Worm (Caenorhabditis elegans): Measurements from ENCODE around the gene B0252.1.

Gene B0252.1

ce11 chrII:6927603-6928002, 8.1 kb downstream of the B0252.1 start, which contains the start of gene F22D3.4:
Gene F22D3.4, minus strand, starts transcription at chrII:6927603.
- no peak for TF ChIP-seq unc-62 (GFP tag; optimal IDR thresholded peaks at IDR 0.05)

- TF ChIP-seq unc-62 (GFP tag; optimal IDR thresholded peaks at IDR 0.05), result no peak
Observed at ce11 chrII:6928416-6928815, 8.9 kb downstream of the B0252.1 start, which contains the start of gene flcn-1. Gene flcn-1, plus strand, starts transcription at chrII:6928763.

- no peak for TF ChIP-seq unc-62 (GFP tag; optimal IDR thresholded peaks at IDR 0.05)
Observed at ce11 chrII:6930072-6930471, 10.6 kb downstream of the B0252.1 start.

DNA sequence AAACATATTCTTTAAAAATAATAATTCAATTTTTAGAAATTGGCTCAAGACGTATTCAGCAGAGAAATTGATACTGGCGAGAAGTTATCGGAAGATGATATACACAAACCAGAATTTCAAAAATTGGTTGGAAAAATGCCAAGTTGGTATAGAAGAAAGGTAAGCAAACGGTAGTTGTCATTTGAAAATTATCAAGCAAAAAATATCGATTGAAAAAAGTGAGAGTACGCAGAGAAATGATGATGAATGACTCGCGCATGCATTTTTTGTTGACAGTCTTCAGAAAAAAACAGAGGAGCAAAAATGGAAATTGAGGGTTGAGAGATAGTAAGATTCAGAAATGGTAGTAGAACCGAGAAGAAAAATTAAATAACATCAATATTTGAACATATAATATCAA, 13.5 kb downstream of the B0252.1 start:
- no peak for TF ChIP-seq unc-62 (GFP tag; optimal IDR thresholded peaks at IDR 0.05)

DNA sequence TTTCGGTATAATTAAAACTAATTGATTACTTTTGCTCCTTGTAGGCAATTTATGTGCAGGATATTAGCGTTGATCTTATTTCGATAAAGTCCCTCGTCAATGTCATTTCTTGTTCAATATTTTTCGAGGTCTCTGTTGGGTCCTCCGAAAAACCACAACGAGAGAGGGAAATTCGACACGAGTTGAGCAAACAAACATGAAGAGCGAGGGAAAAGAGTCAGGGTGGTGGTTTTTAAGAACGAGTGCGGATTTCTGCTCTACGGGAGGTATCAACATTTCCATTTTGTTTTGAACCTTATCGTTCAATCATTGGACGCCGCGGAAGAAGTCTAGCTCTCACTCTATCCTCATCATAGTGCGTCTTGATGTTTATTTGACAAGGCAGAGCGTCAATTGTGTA, 15.2 kb downstream of the B0252.1 start:
- TF ChIP-seq unc-62 (GFP tag; optimal IDR thresholded peaks at IDR 0.05), result no peak

DNA sequence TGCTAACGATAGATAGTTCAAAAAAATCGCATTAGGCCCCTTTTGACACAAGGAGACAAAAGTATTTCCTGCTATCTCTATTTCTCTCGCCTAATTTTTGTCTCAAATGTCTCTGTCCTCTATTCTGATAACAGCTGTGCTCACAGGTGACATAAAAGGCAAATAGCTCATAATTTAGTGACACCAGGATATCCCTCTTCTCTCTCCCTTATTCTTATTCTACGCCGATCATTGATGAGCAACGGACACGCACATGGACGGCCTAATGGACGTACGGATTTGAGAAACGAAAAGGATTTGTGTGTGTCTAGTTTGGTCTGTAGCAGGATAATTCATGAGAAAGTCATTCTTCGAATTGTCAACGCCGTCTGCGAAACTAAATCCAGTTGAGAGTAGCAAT, 16.5 kb downstream of the B0252.1 start:
- no peak for TF ChIP-seq unc-62 (GFP tag; optimal IDR thresholded peaks at IDR 0.05)

DNA sequence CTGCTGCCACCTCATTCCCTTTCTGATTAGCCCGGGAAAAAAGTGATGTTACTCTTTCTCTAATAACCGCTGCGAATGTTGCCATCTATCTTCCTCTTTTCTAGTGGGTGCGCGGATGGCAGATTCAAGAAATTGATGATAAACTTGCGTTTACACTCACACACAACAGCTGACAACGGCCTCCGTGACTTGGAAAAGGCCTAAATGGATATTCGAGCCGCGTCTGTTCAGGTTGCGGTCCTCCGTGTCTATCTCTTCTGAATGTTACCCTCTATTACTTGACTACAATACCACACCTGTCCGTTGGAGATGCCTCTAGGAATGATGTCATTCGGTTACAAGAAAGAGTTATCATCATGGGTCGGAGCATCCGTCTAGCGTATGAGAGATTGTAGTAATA, 17.0 kb downstream of the B0252.1 start:
- no peak for TF ChIP-seq unc-62 (GFP tag; optimal IDR thresholded peaks at IDR 0.05)

DNA sequence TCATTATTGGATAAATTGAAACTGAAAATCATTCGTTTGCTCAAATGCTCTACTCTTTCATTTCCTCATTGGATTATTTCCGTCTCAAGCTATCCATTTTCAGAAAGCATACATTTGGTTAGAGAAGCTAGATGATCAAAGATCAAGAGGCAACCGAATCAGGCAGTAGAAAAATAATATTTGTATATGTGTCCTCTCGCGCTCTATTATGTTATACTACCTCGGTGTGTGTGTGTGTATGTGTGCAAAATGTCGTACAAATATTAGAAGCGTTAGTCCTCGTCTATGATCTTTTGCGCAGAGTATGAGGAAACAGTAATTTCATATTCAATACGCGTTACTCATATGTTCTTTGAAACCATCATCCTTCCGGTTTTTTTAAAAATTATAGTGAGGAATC, 17.6 kb downstream of the B0252.1 start:
- TF ChIP-seq unc-62 (GFP tag; optimal IDR thresholded peaks at IDR 0.05), result no peak

DNA sequence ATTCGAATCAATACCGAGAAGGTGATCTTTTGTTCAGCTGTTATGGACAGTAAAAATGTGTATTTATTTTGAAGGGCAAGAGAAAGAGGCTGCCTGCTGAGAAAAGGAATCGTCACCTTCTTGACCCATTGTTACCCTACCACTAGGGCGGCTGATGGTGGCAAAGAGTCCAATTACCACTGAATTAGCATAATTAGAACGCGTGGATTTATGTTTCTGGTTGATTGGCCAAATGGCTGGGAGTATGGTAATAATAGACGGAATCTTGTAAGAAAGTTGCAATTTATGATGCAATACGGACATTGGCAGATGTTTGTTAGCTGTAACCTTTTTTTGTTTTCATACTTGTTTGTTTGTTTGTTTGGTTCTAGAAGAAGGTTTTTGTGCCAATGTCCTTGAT, 20.4 kb downstream of the B0252.1 start:
- no peak for TF ChIP-seq unc-62 (GFP tag; optimal IDR thresholded peaks at IDR 0.05)

ce11 chrII:6940726-6941230, 21.3 kb downstream of the B0252.1 start:
- TF ChIP-seq unc-62 (GFP tag; optimal IDR thresholded peaks at IDR 0.05), result no peak

DNA sequence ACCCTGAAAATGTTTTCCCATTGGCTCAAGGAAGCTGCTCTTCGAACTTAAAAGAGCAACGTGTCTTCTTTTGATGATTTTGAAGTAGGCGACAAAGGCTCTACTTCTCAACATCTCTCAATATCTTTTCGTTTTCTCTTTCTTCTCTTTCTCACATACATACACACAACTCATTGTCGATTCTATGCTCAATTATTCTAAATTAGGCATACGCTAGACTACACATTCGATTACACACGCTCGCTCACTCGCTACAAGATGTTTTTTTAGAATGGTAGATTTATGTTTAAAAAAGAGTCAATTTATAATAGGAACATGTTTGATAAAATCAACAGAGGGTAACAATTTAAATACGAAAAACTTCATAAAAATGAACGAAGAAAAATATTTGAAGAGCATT, 22.0 kb downstream of the B0252.1 start:
- no peak for TF ChIP-seq unc-62 (GFP tag; optimal IDR thresholded peaks at IDR 0.05)

DNA sequence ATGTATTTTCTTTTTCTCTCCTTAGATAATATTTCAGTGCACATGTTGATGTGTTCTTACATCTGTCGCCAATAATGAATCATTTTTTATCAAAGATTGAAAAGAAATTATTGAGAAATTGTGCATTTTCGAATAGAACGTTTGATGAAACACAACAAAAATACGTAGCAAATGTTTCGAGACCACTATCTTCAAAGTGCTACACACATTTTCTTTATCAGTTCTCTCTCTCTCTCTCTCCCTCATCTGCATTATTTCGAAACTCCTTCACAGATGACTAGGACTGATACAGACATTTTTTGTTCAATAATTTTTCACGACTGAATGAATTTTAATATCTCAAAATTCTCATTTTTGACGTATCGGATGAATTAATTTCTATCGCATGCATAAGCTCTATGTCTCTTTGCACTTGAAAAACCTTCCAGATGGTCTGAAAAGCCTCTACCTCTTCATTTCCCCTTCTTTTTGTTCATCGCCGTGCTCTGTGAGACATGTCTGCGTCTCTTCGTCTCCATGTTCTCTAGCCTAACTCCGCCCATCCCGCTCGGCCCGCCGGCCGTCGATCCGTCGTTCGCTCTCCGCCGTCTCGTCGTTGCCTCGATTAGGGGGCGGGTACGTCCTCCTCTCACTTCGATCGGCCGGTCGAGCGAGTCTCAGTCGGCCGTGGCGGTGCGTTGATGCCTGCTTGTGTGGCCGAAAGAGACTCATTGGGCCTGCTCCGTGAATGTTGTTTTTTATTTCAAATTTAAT, 24.0 kb downstream of the B0252.1 start:
- TF ChIP-seq unc-62 (GFP tag; optimal IDR thresholded peaks at IDR 0.05), result no peak

DNA sequence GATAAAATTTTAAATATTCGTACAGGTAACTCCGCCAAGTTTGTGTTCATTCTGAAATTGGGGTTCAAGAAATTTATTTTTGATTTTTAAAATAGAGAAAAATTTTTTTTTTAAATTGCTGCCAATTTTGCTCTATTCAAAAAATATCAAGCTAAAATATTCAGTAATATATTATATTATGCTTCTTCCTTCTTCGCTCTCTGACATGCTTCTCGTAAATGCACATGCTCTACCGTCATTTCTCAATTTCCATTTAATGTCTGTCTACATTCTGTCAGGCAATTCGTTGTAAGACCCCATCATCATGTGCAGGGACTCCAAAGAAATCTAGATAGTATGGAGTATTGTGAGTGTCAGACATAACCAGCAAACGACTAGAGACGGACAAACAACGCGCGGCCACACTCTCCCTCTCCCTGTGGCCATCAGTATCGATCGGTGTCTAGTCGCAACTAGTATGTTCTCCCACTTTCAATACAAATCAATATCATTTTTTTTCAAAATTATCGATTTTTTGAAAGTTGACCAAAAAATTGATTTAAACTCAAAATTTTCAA, 31.8 kb downstream of the B0252.1 start, which contains the start of the genes malt-1 and ceh-38:
TSS of gene malt-1 (minus strand) at position 51 of the 557 bp plus-strand sequence.
TSS of gene ceh-38 (plus strand) at position 277 of the 557 bp plus-strand sequence.
- no peak for TF ChIP-seq unc-62 (GFP tag; optimal IDR thresholded peaks at IDR 0.05)

ce11 chrII:6955084-6955697, 35.7 kb downstream of the B0252.1 start:
- TF ChIP-seq unc-62 (GFP tag; optimal IDR thresholded peaks at IDR 0.05), result no peak

DNA sequence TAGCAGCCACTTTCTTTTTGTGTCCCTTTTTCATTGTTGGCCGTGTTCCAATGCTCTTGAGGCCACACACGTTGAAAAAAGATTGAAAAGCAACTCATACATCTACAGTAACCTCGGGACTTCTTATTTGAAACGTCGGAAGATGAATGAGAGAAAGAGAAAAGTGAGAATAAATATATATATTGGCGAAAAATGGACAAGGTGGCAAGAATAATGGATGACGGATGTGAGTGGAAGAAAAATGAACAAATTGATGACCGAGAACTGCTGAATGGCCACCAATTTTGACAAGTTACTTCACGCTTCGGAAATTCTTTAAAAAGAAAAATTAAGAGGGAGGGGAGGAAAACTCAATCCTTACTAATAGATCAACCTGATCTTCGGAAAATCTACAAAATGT, 38.7 kb downstream of the B0252.1 start:
- no peak for TF ChIP-seq unc-62 (GFP tag; optimal IDR thresholded peaks at IDR 0.05)

DNA sequence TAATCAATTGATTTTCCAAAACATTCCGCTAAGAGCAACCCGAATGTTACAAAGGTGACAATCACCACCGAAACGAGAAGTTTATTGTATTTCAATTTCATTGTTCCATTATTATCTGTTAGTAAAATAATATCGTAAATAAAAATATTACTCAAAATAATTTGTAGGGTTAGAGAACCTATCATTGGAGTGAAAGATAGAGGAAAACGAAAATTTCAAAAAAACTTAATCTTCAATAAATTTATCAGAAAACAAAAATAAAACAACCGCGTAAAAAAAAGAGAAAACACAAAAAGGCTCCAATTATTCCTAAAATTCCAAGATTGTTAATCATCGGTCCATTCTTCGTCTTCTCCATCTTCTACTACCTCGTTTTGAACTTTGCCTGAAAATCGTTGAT, 46.1 kb downstream of the B0252.1 start, which contains the start of gene tra-2:
TSS of gene tra-2 (minus strand) at position 101 of the 400 bp plus-strand sequence.
- TF ChIP-seq unc-62 (GFP tag; optimal IDR thresholded peaks at IDR 0.05), result no peak

- TF ChIP-seq unc-62 (GFP tag; optimal IDR thresholded peaks at IDR 0.05), result no peak
Observed at ce11 chrII:6967618-6968017, 48.1 kb downstream of the B0252.1 start, which contains the start of gene eif-2Bgamma. Gene eif-2Bgamma, minus strand, starts transcription at chrII:6967648.

All from whole organism, dauer.